Fruit fly (Drosophila melanogaster) whole organism, prepupa: ENCODE data around the gene bchs.

Source experiments
- CG10631 ChIP-seq: fragments of 200-800 bp; sonication (Bioruptor generic); optimal IDR thresholded peaks from 2 replicates; lab custom pipeline; 2016; ENCODE audit warnings: missing biosample characterization, missing genetic modification characterization
- CG11294 ChIP-seq: fragments of 200-800 bp; sonication (Bioruptor generic); IDR thresholded peaks from 2 replicates; pipeline ENCODE4 v1.3.6; 2022; ENCODE audit warnings: missing biosample characterization, missing genetic modification characterization
- CG11902 ChIP-seq: fragments of 200-800 bp; sonication (Bioruptor generic); optimal IDR thresholded peaks from 3 replicates; lab custom pipeline; 2016; ENCODE audit warnings: missing biosample characterization, missing genetic modification characterization
- CG1621 ChIP-seq: fragments of 200-800 bp; sonication (Bioruptor generic); optimal IDR thresholded peaks from 3 replicates; lab custom pipeline; 2018; ENCODE audit warnings: missing biosample characterization, mild to moderate bottlenecking, missing genetic modification characterization
- CG3032 ChIP-seq: fragments of 200-800 bp; optimal IDR thresholded peaks from 2 replicates; lab custom pipeline; 2019; ENCODE audit warnings: missing biosample characterization, mild to moderate bottlenecking, missing genetic modification characterization, moderate library complexity
- Hr39 ChIP-seq: fragments of 200-800 bp; sonication (Bioruptor generic); optimal IDR thresholded peaks from 2 replicates; lab custom pipeline; 2016; ENCODE audit warnings: missing biosample characterization, missing genetic modification characterization
- Sox102F ChIP-seq: fragments of 200-800 bp; sonication (Bioruptor generic); optimal IDR thresholded peaks from 2 replicates; lab custom pipeline; 2016; ENCODE audit warnings: missing biosample characterization, mild to moderate bottlenecking, missing genetic modification characterization
- Sox14 ChIP-seq: fragments of 200-800 bp; sonication (Bioruptor generic); optimal IDR thresholded peaks from 3 replicates; lab custom pipeline; 2016; ENCODE audit warnings: missing biosample characterization, missing genetic modification characterization
- dac ChIP-seq: fragments of 200-800 bp; sonication (Bioruptor generic); optimal IDR thresholded peaks from 2 replicates; lab custom pipeline; 2017; ENCODE audit warnings: missing biosample characterization, mild to moderate bottlenecking, missing genetic modification characterization

dm6 chr2L:5923603-5924138, 16.7 kb downstream of the bchs start, which contains the start of gene CG9016:
- no peak for TF ChIP-seq Sox14 (GFP tag; lab: Kevin White, UChicago)
- TF ChIP-seq Sox102F (GFP tag; lab: Kevin White, UChicago), result no peak
- no peak for TF ChIP-seq CG11294 (GFP tag; lab: Robert Waterston, UW)
- TF ChIP-seq Hr39 (GFP tag; lab: Kevin White, UChicago), result no peak
- no peak for TF ChIP-seq CG10631 (GFP tag; lab: Kevin White, UChicago)
- TF ChIP-seq CG1621 (tag; lab: Kevin White, UChicago), result no peak
- no peak for TF ChIP-seq CG11902 (GFP tag; lab: Kevin White, UChicago)
- no peak for TF ChIP-seq CG3032 (tag; lab: Kevin White, UChicago)
- TF ChIP-seq dac (GFP tag; lab: Kevin White, UChicago), result no peak
